Worm (Caenorhabditis elegans) whole organism, L4/young adult: ENCODE measurements around the gene T24B8.3.
A peak's percentile ranks its signal among the peaks of the same experiment; 100 is the strongest.

Source experiments
- W03F9.2 ChIP-seq: fragments of 150-350 bp; optimal IDR thresholded peaks from 2 replicates; lab custom pipeline; 2014; ENCODE audit warnings: missing biosample characterization, missing genetic modification characterization
- dao-5 ChIP-seq: sonication (generic microtip); optimal IDR thresholded peaks from 2 replicates; lab custom pipeline; 2016; ENCODE audit warnings: missing genotype, missing genetic modification characterization, moderate library complexity, missing compliant biosample characterization
- him-1 ChIP-seq: sonication (generic microtip); optimal IDR thresholded peaks from 2 replicates; lab custom pipeline; 2016; ENCODE audit warnings: missing genotype, missing genetic modification reagents, missing genetic modification characterization, missing compliant biosample characterization

The T24B8.3 gene

ce11 chrII:9056215-9056819 lies 4.6 kb downstream of the T24B8.3 start:
- peak; percentile 51 for TF ChIP-seq dao-5 (tag; lab: Kevin White, UChicago)
- TF ChIP-seq him-1 (tag; lab: Kevin White, UChicago), result no peak
- TF ChIP-seq W03F9.2 (tag; lab: Kevin White, UChicago), result no peak

- peak; percentile 62 for TF ChIP-seq him-1 (tag; lab: Kevin White, UChicago)
- no peak for TF ChIP-seq dao-5 (tag; lab: Kevin White, UChicago)
Observed at ce11 chrII:9054604-9055003, 6.3 kb downstream of the T24B8.3 start, which contains the start of gene chmp-7. chmp-7 (plus strand) TSS chrII:9054972.

DNA sequence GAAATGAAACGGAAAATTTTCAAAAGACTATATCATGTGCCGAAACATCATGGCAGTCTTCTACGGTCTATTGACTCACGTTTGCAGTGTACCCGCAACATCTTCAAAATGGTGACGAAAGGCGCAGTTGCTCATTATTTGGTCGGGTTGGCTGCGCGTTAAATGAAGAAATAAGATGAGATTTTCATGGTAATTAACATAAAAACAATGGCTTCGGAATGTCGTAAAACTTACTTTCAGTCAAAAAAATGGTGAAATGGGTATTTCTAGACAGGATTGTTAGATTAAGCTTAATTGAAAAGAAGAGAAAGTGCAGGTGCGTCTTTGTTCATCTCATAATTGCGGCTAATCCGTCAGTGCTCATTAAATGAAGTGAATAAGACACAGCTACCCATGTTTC lies 7.4 kb downstream of the T24B8.3 start, which contains the start of gene T24B8.7:
TSS of gene T24B8.7 (minus strand) at position 101 of the 400 bp plus-strand sequence.
- TF ChIP-seq him-1 (tag; lab: Kevin White, UChicago) (no peak), dao-5 (tag; lab: Kevin White, UChicago) (no peak), W03F9.2 (tag; lab: Kevin White, UChicago) (no peak)

DNA sequence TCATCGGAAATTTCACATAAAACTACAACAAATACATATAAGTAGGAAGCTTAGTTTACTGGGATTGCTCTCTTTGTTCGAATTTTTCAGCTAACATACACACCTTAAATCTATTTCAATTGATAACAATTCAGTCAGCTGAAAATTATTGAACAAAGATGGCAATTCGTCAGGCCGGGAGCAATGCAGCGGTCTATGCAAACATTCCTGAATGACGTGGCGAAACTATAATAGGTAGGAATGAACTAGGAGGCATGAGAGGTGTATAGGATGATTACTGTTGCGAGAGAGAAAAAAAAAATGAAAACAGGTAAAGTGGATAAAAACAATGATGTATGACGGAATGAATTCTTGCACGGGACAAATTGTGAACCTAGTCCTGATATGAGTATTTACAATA lies 18.9 kb downstream of the T24B8.3 start:
- TF ChIP-seq him-1 (tag; lab: Kevin White, UChicago), result no peak
- TF ChIP-seq W03F9.2 (tag; lab: Kevin White, UChicago), result no peak
- TF ChIP-seq dao-5 (tag; lab: Kevin White, UChicago), result no peak

ce11 chrII:9041306-9041705 lies 19.6 kb downstream of the T24B8.3 start, which contains the start of gene F37B12.3:
F37B12.3 (minus strand) TSS chrII:9041406.
- TF ChIP-seq him-1 (tag; lab: Kevin White, UChicago), result no peak
- no peak for TF ChIP-seq W03F9.2 (tag; lab: Kevin White, UChicago)
- TF ChIP-seq dao-5 (tag; lab: Kevin White, UChicago), result no peak

ce11 chrII:9038736-9039135 lies 22.2 kb downstream of the T24B8.3 start:
- TF ChIP-seq W03F9.2 (tag; lab: Kevin White, UChicago), result no peak
- no peak for TF ChIP-seq him-1 (tag; lab: Kevin White, UChicago)
- no peak for TF ChIP-seq dao-5 (tag; lab: Kevin White, UChicago)

DNA sequence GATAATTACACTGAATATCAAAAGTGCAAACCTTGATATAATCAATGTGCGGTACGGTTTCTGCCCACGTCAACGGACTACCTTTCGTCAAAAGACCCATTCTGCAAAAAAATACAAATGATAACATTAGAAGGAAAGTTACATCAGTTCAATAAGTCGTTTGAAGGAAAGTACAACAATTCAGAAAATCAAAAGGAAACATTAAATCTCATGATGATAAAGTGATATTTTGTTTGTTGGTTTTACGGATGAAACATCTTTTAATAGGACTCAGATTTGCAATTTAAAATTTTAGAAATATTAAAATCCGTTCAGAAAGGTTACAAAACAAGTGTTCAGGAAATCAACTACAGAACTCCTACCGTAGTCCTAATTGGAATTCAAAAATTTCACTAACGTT lies 22.7 kb downstream of the T24B8.3 start, which contains the start of gene gcs-1:
TSS of gene gcs-1 (minus strand) at position 101 of the 400 bp plus-strand sequence.
- TF ChIP-seq W03F9.2 (tag; lab: Kevin White, UChicago) (no peak), dao-5 (tag; lab: Kevin White, UChicago) (no peak), him-1 (tag; lab: Kevin White, UChicago) (no peak)

ce11 chrII:9033034-9033433 lies 27.9 kb downstream of the T24B8.3 start:
- TF ChIP-seq W03F9.2 (tag; lab: Kevin White, UChicago) (no peak), dao-5 (tag; lab: Kevin White, UChicago) (no peak), him-1 (tag; lab: Kevin White, UChicago) (no peak)

- TF ChIP-seq dao-5 (tag; lab: Kevin White, UChicago) (no peak), him-1 (tag; lab: Kevin White, UChicago) (no peak), W03F9.2 (tag; lab: Kevin White, UChicago) (no peak)
Observed at ce11 chrII:9031891-9032290, 29.0 kb downstream of the T24B8.3 start.

DNA sequence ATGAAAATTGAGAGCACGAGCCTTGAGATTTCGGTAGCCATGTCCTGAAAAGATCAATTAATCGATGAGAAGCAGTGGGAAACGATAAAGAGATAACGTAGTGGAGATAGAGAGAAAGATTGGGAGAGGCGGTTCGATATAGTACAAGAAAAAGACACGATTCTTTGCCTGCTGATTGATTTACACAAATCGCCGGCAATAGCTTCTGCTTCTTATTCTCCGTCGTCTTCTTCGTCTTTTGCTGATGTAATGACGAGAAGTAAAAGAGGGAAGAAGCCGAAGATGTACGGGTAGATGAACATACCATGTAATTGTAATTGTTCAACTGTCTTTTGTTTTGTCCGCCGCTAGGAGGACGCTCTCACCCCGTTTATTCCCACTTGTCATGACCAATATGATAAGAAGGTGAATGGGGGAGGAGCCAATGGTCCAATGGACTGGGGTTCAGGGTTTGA lies 31.7 kb downstream of the T24B8.3 start, which contains the start of gene F37B12.1:
TSS of gene F37B12.1 (minus strand) at position 51 of the 455 bp plus-strand sequence.
- no peak for TF ChIP-seq W03F9.2 (tag; lab: Kevin White, UChicago)
- TF ChIP-seq dao-5 (tag; lab: Kevin White, UChicago), result no peak
- no peak for TF ChIP-seq him-1 (tag; lab: Kevin White, UChicago)

DNA sequence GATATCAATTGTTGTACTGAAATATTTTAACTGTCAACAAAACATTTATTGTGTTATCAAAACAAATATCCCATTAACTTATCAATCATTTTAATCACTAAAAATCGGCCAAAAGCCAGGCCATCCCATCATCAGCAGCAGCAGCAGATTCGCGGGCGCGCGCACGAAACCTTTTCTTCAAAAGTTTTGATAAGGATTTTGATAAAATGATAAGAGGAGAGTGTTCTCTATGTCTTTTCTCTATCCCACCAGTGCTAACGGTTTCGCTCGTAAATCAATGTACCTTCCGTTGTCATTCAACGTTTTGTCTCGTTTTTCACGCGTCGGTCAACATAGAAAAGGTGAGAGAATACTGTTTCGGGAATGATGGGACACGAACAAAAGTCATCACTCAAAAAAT lies 32.8 kb downstream of the T24B8.3 start:
- no peak for TF ChIP-seq dao-5 (tag; lab: Kevin White, UChicago)

ce11 chrII:9026348-9026747 lies 34.6 kb downstream of the T24B8.3 start:
- TF ChIP-seq dao-5 (tag; lab: Kevin White, UChicago), result no peak
- TF ChIP-seq him-1 (tag; lab: Kevin White, UChicago), result no peak
- TF ChIP-seq W03F9.2 (tag; lab: Kevin White, UChicago), result no peak

DNA sequence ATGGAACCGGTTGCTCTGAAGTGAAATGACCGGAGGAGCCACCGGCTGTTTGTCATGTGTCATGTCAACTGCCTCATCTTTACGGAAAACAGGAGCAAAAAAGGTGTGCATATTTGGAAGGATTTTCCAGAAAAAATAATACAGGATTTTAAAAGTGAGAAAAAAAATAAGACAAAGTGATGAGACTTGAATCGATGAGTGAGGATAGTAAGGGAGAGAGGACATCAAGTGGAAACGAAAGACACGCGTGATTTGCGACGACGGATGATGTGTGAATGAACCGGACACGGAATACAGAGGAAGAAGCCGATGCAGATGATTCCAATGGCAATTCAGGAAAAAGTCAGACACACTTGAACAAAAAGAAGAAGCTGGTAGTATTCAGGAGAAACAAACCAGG lies 36.6 kb downstream of the T24B8.3 start:
- TF ChIP-seq dao-5 (tag; lab: Kevin White, UChicago) (no peak), W03F9.2 (tag; lab: Kevin White, UChicago) (no peak), him-1 (tag; lab: Kevin White, UChicago) (no peak)

DNA sequence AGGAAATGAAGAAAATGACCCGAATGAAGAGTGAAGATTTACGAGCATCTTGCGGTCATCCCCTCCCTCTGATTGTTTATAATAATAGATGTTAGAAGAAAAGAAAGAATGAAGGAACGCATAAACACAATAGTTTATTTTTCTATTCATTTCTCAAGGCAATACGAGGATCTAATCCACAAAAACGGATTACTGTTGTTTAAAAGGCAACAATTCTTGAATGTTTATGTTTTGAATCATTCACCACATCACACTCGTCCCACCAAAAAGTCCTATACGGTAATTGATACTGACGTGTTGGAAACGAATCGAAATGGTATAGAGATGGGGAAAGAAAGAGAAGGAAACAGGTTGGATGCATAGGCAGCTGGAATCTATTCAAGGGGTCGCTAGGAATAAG lies 39.3 kb downstream of the T24B8.3 start:
- TF ChIP-seq dao-5 (tag; lab: Kevin White, UChicago) (no peak), W03F9.2 (tag; lab: Kevin White, UChicago) (no peak), him-1 (tag; lab: Kevin White, UChicago) (no peak)
